Worm (Caenorhabditis elegans) whole organism, late embryonic: ENCODE data around the gene pals-27.

Source experiments
- C38D4.7 ChIP-seq: fragments of 200-800 bp; sonication (Bioruptor generic); optimal IDR thresholded peaks from 2 replicates; lab custom pipeline; 2018; ENCODE audit warnings: mild to moderate bottlenecking, missing genetic modification characterization, moderate library complexity, missing compliant biosample characterization
- Y22D7AL.16 ChIP-seq: sonication (generic microtip); optimal IDR thresholded peaks from 2 replicates; lab custom pipeline; 2016; ENCODE audit warnings: missing genetic modification characterization, missing compliant biosample characterization
- ceh-30 ChIP-seq: fragments of 150-350 bp; optimal IDR thresholded peaks from 2 replicates; lab custom pipeline; 2014; ENCODE audit warnings: missing biosample characterization, missing genetic modification characterization
- ceh-6 ChIP-seq: fragments of 200-800 bp; sonication (Bioruptor generic); optimal IDR thresholded peaks from 2 replicates; lab custom pipeline; 2018; ENCODE audit warnings: mild to moderate bottlenecking, missing genetic modification characterization, missing compliant biosample characterization
- hlh-6 ChIP-seq: sonication (generic microtip); optimal IDR thresholded peaks from 2 replicates; lab custom pipeline; 2016; ENCODE audit warnings: missing genotype, missing genetic modification characterization, missing compliant biosample characterization
- lin-11 ChIP-seq: fragments of 200-800 bp; sonication (Bioruptor generic); optimal IDR thresholded peaks from 2 replicates; lab custom pipeline; 2018; ENCODE audit warnings: mild to moderate bottlenecking, missing genetic modification characterization, missing compliant biosample characterization
- nhr-11 ChIP-seq: fragments of 150-350 bp; optimal IDR thresholded peaks from 2 replicates; lab custom pipeline; 2014; ENCODE audit warnings: missing biosample characterization, missing genetic modification characterization
- nhr-232 ChIP-seq: sonication (generic microtip); optimal IDR thresholded peaks from 2 replicates; lab custom pipeline; 2016; ENCODE audit warnings: missing genetic modification characterization, missing compliant biosample characterization
- pha-4 ChIP-seq: fragments of 150-350 bp; optimal IDR thresholded peaks from 2 replicates; lab custom pipeline; 2018; ENCODE audit warnings: missing biosample characterization, missing genetic modification reagents, missing genetic modification characterization
- pros-1 ChIP-seq: fragments of 150-350 bp; optimal IDR thresholded peaks from 2 replicates; lab custom pipeline; 2014; ENCODE audit warnings: missing biosample characterization, missing genetic modification reagents, missing genetic modification characterization
- ref-2 ChIP-seq: sonication (generic microtip); optimal IDR thresholded peaks from 2 replicates; lab custom pipeline; 2016; ENCODE audit warnings: missing genetic modification characterization, missing compliant biosample characterization
- tbx-7 ChIP-seq: sonication (generic microtip); optimal IDR thresholded peaks from 2 replicates; lab custom pipeline; 2016; ENCODE audit warnings: missing genotype, missing genetic modification characterization, missing compliant biosample characterization
- unc-42 ChIP-seq: sonication (generic microtip); optimal IDR thresholded peaks from 2 replicates; lab custom pipeline; 2016; ENCODE audit warnings: missing genotype, missing genetic modification characterization, missing compliant biosample characterization

DNA sequence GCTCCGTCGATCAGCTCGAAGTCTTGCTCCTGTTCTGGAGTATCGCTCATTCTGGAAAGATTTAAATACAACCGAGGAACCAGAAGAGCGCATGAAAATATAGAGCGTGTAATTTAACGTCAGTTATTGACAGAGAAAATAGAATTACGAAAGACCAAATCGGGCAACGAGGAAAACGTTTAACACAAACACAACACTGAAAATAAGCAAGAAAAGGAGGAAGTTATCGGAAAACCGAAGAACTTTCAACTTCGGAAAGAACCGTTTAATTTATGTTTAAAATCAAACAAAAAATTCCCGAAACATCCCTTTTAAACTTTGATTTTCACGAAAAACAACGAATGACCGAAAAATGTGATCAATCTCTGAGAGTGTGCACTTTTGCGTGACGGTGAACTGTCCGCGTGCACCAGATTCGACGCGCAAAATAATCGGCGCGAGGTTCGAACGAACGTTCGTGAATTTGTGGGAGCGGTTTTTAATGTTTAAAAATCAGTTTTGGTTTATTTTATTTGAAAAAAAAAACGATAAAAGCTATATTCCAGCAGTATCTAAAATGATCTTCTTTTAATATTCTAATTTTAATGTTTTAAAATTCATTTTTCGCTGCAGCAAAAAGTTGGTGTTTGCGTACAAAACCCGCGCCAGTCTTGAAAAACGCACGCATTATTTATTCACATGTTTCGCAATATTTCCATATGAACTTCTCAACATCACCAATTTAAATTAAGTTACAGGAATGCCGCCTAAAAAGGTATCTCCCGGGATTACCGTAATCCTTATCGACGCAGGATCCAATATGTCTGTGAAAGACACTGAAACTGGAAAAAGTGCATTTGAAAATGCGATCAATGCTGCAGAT lies 37.9 kb downstream of the pals-27 start, which contains the start of the genes R07E5.7 and cku-80:
- TF ChIP-seq C38D4.7 (no peak), Y22D7AL.16 (tag; lab: Kevin White, UChicago) (no peak), pros-1 (no peak), pha-4 (tag; lab: Kevin White, UChicago) (no peak), ceh-30 (tag; lab: Kevin White, UChicago) (no peak), ref-2 (tag; lab: Kevin White, UChicago) (no peak), ceh-6 (GFP tag; lab: Kevin White, UChicago) (no peak), nhr-232 (tag; lab: Kevin White, UChicago) (no peak), tbx-7 (tag; lab: Kevin White, UChicago) (no peak), nhr-11 (no peak), lin-11 (no peak), unc-42 (tag; lab: Kevin White, UChicago) (peak; percentile 17), hlh-6 (tag; lab: Kevin White, UChicago) (no peak)
